Fruit fly (Drosophila melanogaster) whole organism: ENCODE data around the gene CG13310.

ENCODE experiments used
- Dll ChIP-seq: fragments of >200 bp; optimal IDR thresholded peaks from 2 replicates; lab custom pipeline; 2017
- EcR ChIP-seq, 2 experiments: fragments of >200 bp; optimal IDR thresholded peaks; 2 replicates each; lab custom pipeline; 2017; ENCODE audit warnings: missing biosample characterization in 2 of 2, missing genetic modification characterization in 2 of 2, missing genetic modification reagents in 2 of 2
- usp ChIP-seq: fragments of >200 bp; optimal IDR thresholded peaks from 2 replicates; lab custom pipeline; 2017; ENCODE audit warnings: missing biosample characterization, missing genetic modification characterization, mixed read lengths

- no peak for TF ChIP-seq usp (GFP tag; lab: Kevin White, UChicago)
- no peak for TF ChIP-seq Dll (lab: Kevin White, UChicago)
- TF ChIP-seq EcR (GFP tag; optimal IDR thresholded peaks at IDR 0.05; lab: Kevin White, UChicago): no peak
These were observed 13.2 kb upstream of the CG13310 start for dm6 chr3L:8813484-8813883.
